Fruit fly (Drosophila melanogaster): ENCODE data around the gene comt.

comt gene

dm6 chrX:13275139-13275538, 16.3 kb downstream of the comt start:
- TF ChIP-seq CG3032 (tag; optimal IDR thresholded peaks at IDR 0.05) (peak; percentile 81), Lpt (GFP tag; optimal IDR thresholded peaks at IDR 0.05) (peak; percentile 46), Met (GFP tag; optimal IDR thresholded peaks at IDR 0.05) (peak; percentile 62), CG10631 (GFP tag; optimal IDR thresholded peaks at IDR 0.05) (peak; percentile 80), CG8632 (GFP tag; optimal IDR thresholded peaks at IDR 0.05) (peak; percentile 78), Ets21C (GFP tag; optimal IDR thresholded peaks at IDR 0.05) (peak; percentile 26), svp (GFP tag) (peak; percentile 10), CG8119 (GFP tag; IDR thresholded peaks at IDR 0.05) (peak; percentile 75), CG6163 (GFP tag; IDR thresholded peaks at IDR 0.05) (no peak), CG15336 (GFP tag; IDR thresholded peaks at IDR 0.05) (peak; percentile 57), CG9139 (GFP tag; optimal IDR thresholded peaks at IDR 0.05) (peak; percentile 49), pdm3 (GFP tag; optimal IDR thresholded peaks at IDR 0.05) (peak; percentile 60), CG16779 (tag; optimal IDR thresholded peaks at IDR 0.05) (peak; percentile 4), fkh (GFP tag; optimal IDR thresholded peaks at IDR 0.05) (no peak), Hr39 (GFP tag; optimal IDR thresholded peaks at IDR 0.05) (peak; percentile 31), salr (GFP tag; optimal IDR thresholded peaks at IDR 0.05) (peak; percentile 3 to 78), Hr38 (GFP tag; optimal IDR thresholded peaks at IDR 0.05) (no peak), Eip75B (GFP tag; optimal IDR thresholded peaks at IDR 0.05) (no peak), CG8319 (GFP tag; optimal IDR thresholded peaks at IDR 0.05) (peak; percentile 47), CG32006 (GFP tag; optimal IDR thresholded peaks at IDR 0.05) (peak; percentile 82), topi (GFP tag; optimal IDR thresholded peaks at IDR 0.05) (peak; percentile 74), dac (GFP tag; optimal IDR thresholded peaks at IDR 0.05) (peak; percentile 27), CG3919 (GFP tag; optimal IDR thresholded peaks at IDR 0.05) (peak; percentile 75), acj6 (GFP tag; optimal IDR thresholded peaks at IDR 0.05) (peak; percentile 67), cyc (GFP tag; optimal IDR thresholded peaks at IDR 0.05) (peak; percentile 73), CG31627 (GFP tag; optimal IDR thresholded peaks at IDR 0.05) (peak; percentile 48), CG11762 (GFP tag; optimal IDR thresholded peaks at IDR 0.05; ENCODE audit: insufficient read depth) (peak; percentile 73), CG6792 (GFP tag; optimal IDR thresholded peaks at IDR 0.05) (peak; percentile 72), Eip93F (GFP tag; optimal IDR thresholded peaks at IDR 0.05) (peak; percentile 9), fd59A (GFP tag; optimal IDR thresholded peaks at IDR 0.05) (peak; percentile 71), Eip78C (GFP tag) (peak; percentile 82), CG10669 (GFP tag; optimal IDR thresholded peaks at IDR 0.05) (peak; percentile 67), Gug (GFP tag; IDR thresholded peaks at IDR 0.05) (peak; percentile 17; the same call in 1 of the 2 replicates), Sox102F (GFP tag; optimal IDR thresholded peaks at IDR 0.05) (peak; percentile 46), net (GFP tag; optimal IDR thresholded peaks at IDR 0.05) (peak; percentile 61), esn (GFP tag; optimal IDR thresholded peaks at IDR 0.05) (peak; percentile 77), CG34406 (GFP tag; optimal IDR thresholded peaks at IDR 0.05) (peak; percentile 81), fd85E (GFP tag; optimal IDR thresholded peaks at IDR 0.05) (no peak), Sox15 (GFP tag; optimal IDR thresholded peaks at IDR 0.05) (peak; percentile 71), CG6808 (GFP tag; optimal IDR thresholded peaks at IDR 0.05) (peak; percentile 80), lz (GFP tag; optimal IDR thresholded peaks at IDR 0.05) (peak; percentile 51), CG1621 (tag; optimal IDR thresholded peaks at IDR 0.05) (peak; percentile 48), Ets96B (tag; optimal IDR thresholded peaks at IDR 0.05) (peak; percentile 73), Blimp-1 (GFP tag; optimal IDR thresholded peaks at IDR 0.05) (peak; percentile 53), CG6276 (GFP tag; optimal IDR thresholded peaks at IDR 0.05) (peak; percentile 33), OdsH (GFP tag; optimal IDR thresholded peaks at IDR 0.05) (peak; percentile 82), CG11902 (GFP tag; optimal IDR thresholded peaks at IDR 0.05) (peak; percentile 60), achi (GFP tag; optimal IDR thresholded peaks at IDR 0.05) (peak; percentile 78), spab (GFP tag; optimal IDR thresholded peaks at IDR 0.05) (peak; percentile 66), CG4318 (GFP tag; optimal IDR thresholded peaks at IDR 0.05) (peak; percentile 52), Sox14 (GFP tag; optimal IDR thresholded peaks at IDR 0.05) (peak; percentile 44), CG11294 (GFP tag; IDR thresholded peaks at IDR 0.05) (peak; percentile 47; the same call in 1 of the 2 replicates), CG7368 (GFP tag; optimal IDR thresholded peaks at IDR 0.05) (peak; percentile 61)
